Fruit fly (Drosophila melanogaster) whole organism, prepupa: ENCODE data around the gene CG5326.

Experiments
- CG16779 ChIP-seq: fragments of 200-800 bp; sonication (Bioruptor generic); optimal IDR thresholded peaks from 3 replicates; lab custom pipeline; 2017; ENCODE audit warnings: missing biosample characterization, mild to moderate bottlenecking, missing genetic modification characterization
- CG6163 ChIP-seq: fragments of 200-800 bp; sonication (Bioruptor generic); IDR thresholded peaks from 3 replicates; pipeline ENCODE4 v1.3.6; 2022; ENCODE audit warnings: missing biosample characterization, missing genetic modification characterization
- Eip78C ChIP-seq: fragments of 200-800 bp; sonication (Bioruptor generic); peaks from one replicate; lab custom pipeline; 2016; ENCODE audit warnings: missing biosample characterization, missing genetic modification characterization
- Gug ChIP-seq: fragments of 200-800 bp; sonication (Bioruptor generic); IDR thresholded peaks from 2 replicates; pipeline ENCODE4 v1.3.6; 2022; ENCODE audit warnings: missing biosample characterization, missing genetic modification characterization
- Hr39 ChIP-seq: fragments of 200-800 bp; sonication (Bioruptor generic); optimal IDR thresholded peaks from 2 replicates; lab custom pipeline; 2016; ENCODE audit warnings: missing biosample characterization, missing genetic modification characterization
- Met ChIP-seq: fragments of 200-800 bp; sonication (Bioruptor generic); optimal IDR thresholded peaks from 3 replicates; lab custom pipeline; 2016; ENCODE audit warnings: missing biosample characterization, missing genetic modification characterization
- achi ChIP-seq: fragments of 200-800 bp; sonication (Bioruptor generic); optimal IDR thresholded peaks from 3 replicates; lab custom pipeline; 2016; ENCODE audit warnings: missing biosample characterization, missing genetic modification characterization
- cyc ChIP-seq: fragments of 200-800 bp; sonication (Bioruptor generic); optimal IDR thresholded peaks from 3 replicates; lab custom pipeline; 2016; ENCODE audit warnings: missing biosample characterization, missing genetic modification characterization
- esn ChIP-seq: fragments of 200-800 bp; sonication (Bioruptor generic); optimal IDR thresholded peaks from 2 replicates; lab custom pipeline; 2016; ENCODE audit warnings: missing biosample characterization, mild to moderate bottlenecking, missing genetic modification characterization, moderate library complexity
- ss ChIP-seq, 2 experiments: fragments of 200-800 bp; sonication (Bioruptor generic); optimal IDR thresholded peaks; 2 replicates in 1 of 2; 3 replicates in 1 of 2; lab custom pipeline; 2017 to 2018; ENCODE audit warnings: mild to moderate bottlenecking in 2 of 2, missing biosample characterization in 2 of 2, missing genetic modification characterization in 2 of 2, moderate library complexity in 1 of 2

- TF ChIP-seq Gug (no peak), CG6163 (no peak), achi (GFP tag; lab: Kevin White, UChicago) (no peak), esn (GFP tag; lab: Kevin White, UChicago) (no peak), Met (GFP tag; lab: Kevin White, UChicago) (no peak), ss (GFP tag; optimal IDR thresholded peaks at IDR 0.05; lab: Kevin White, UChicago) (no peak), Eip78C (no peak), cyc (no peak), Hr39 (GFP tag; lab: Kevin White, UChicago) (no peak), CG16779 (tag; lab: Kevin White, UChicago) (no peak)
Observed at dm6 chr3R:22569888-22570287, 30.2 kb upstream of the CG5326 start, which contains the start of gene CG33110.
